Fruit fly (Drosophila melanogaster) Kc167 (cell line): ENCODE results near the gene Acp95EF.

Source experiments
- Myc ChIP-seq: fragments of >200 bp; optimal IDR thresholded peaks from 2 replicates; lab custom pipeline; 2017; ENCODE audit warnings: missing external identifiers
- Sin3A ChIP-seq: fragments of >200 bp; optimal IDR thresholded peaks from 2 replicates; lab custom pipeline; 2018; ENCODE audit warnings: missing external identifiers
- h ChIP-seq: fragments of >200 bp; optimal IDR thresholded peaks from 3 replicates; lab custom pipeline; 2018; ENCODE audit warnings: missing external identifiers
- insv ChIP-seq: fragments of >200 bp; optimal IDR thresholded peaks from 3 replicates; lab custom pipeline; 2018; ENCODE audit warnings: missing external identifiers
- psq ChIP-seq: fragments of >200 bp; optimal IDR thresholded peaks from 2 replicates; lab custom pipeline; 2017; ENCODE audit warnings: missing external identifiers
- ttk ChIP-seq: sonication (Bioruptor generic); optimal IDR thresholded peaks from 2 replicates; lab custom pipeline; 2017; ENCODE audit warnings: missing external identifiers

The Acp95EF gene

dm6 chr3R:24266786-24267579 lies 38.2 kb downstream of the Acp95EF start:
- no peak for TF ChIP-seq h (lab: Kevin White, UChicago)
- no peak for TF ChIP-seq Sin3A (lab: Kevin White, UChicago)
- no peak for TF ChIP-seq Myc (lab: Kevin White, UChicago)
- TF ChIP-seq ttk, result no peak
- no peak for TF ChIP-seq insv (lab: Kevin White, UChicago)
- no peak for TF ChIP-seq psq (lab: Kevin White, UChicago)

- no peak for TF ChIP-seq insv (lab: Kevin White, UChicago)
- TF ChIP-seq h (lab: Kevin White, UChicago), result no peak
- TF ChIP-seq Sin3A (lab: Kevin White, UChicago), result no peak
- TF ChIP-seq psq (lab: Kevin White, UChicago), result no peak
- no peak for TF ChIP-seq ttk
- no peak for TF ChIP-seq Myc (lab: Kevin White, UChicago)
Observed at dm6 chr3R:24267580-24268202, 38.9 kb downstream of the Acp95EF start.

dm6 chr3R:24268293-24268692 lies 39.5 kb downstream of the Acp95EF start:
- TF ChIP-seq h (lab: Kevin White, UChicago) (no peak), Sin3A (lab: Kevin White, UChicago) (no peak), insv (lab: Kevin White, UChicago) (no peak), Myc (lab: Kevin White, UChicago) (no peak), psq (lab: Kevin White, UChicago) (no peak), ttk (no peak)

- no peak for TF ChIP-seq h (lab: Kevin White, UChicago)
Observed at dm6 chr3R:24270034-24270433, 41.3 kb downstream of the Acp95EF start.

dm6 chr3R:24270578-24270977 lies 41.8 kb downstream of the Acp95EF start:
- TF ChIP-seq h (lab: Kevin White, UChicago) (no peak), Sin3A (lab: Kevin White, UChicago) (no peak), insv (lab: Kevin White, UChicago) (no peak), psq (lab: Kevin White, UChicago) (no peak), ttk (no peak), Myc (lab: Kevin White, UChicago) (no peak)

dm6 chr3R:24271071-24271470 lies 42.3 kb downstream of the Acp95EF start, which contains the start of gene jar:
Gene jar (minus strand): TSS chr3R:24271233.
- no peak for TF ChIP-seq psq (lab: Kevin White, UChicago)
- no peak for TF ChIP-seq ttk
- no peak for TF ChIP-seq Myc (lab: Kevin White, UChicago)
- no peak for TF ChIP-seq insv (lab: Kevin White, UChicago)
- no peak for TF ChIP-seq h (lab: Kevin White, UChicago)
- TF ChIP-seq Sin3A (lab: Kevin White, UChicago), result no peak

dm6 chr3R:24272232-24272631 lies 43.5 kb downstream of the Acp95EF start:
- TF ChIP-seq insv (lab: Kevin White, UChicago) (no peak), psq (lab: Kevin White, UChicago) (no peak), Sin3A (lab: Kevin White, UChicago) (no peak), Myc (lab: Kevin White, UChicago) (no peak), ttk (no peak), h (lab: Kevin White, UChicago) (no peak)

dm6 chr3R:24272775-24273290 lies 44.1 kb downstream of the Acp95EF start, which contains the start of gene Orct2:
Gene Orct2 (plus strand): TSS chr3R:24273029.
- TF ChIP-seq ttk (no peak), Sin3A (lab: Kevin White, UChicago) (no peak), Myc (lab: Kevin White, UChicago) (no peak), insv (lab: Kevin White, UChicago) (no peak), h (lab: Kevin White, UChicago) (no peak)

- TF ChIP-seq Sin3A (lab: Kevin White, UChicago) (no peak), ttk (peak; percentile 99)
Observed at dm6 chr3R:24274212-24274611, 45.4 kb downstream of the Acp95EF start.

dm6 chr3R:24275463-24275862 lies 46.7 kb downstream of the Acp95EF start:
- TF ChIP-seq psq (lab: Kevin White, UChicago), result no peak
- no peak for TF ChIP-seq Sin3A (lab: Kevin White, UChicago)
- no peak for TF ChIP-seq h (lab: Kevin White, UChicago)
- no peak for TF ChIP-seq insv (lab: Kevin White, UChicago)
- TF ChIP-seq ttk, result no peak
- no peak for TF ChIP-seq Myc (lab: Kevin White, UChicago)

- no peak for TF ChIP-seq ttk
- TF ChIP-seq Myc (lab: Kevin White, UChicago), result no peak
- no peak for TF ChIP-seq insv (lab: Kevin White, UChicago)
- no peak for TF ChIP-seq h (lab: Kevin White, UChicago)
- no peak for TF ChIP-seq Sin3A (lab: Kevin White, UChicago)
- no peak for TF ChIP-seq psq (lab: Kevin White, UChicago)
Observed at dm6 chr3R:24276104-24277008, 47.6 kb downstream of the Acp95EF start, which contains the start of gene Orct. Gene Orct (plus strand): TSS chr3R:24276260.
